Worm (Caenorhabditis elegans) whole organism, late embryonic: ENCODE measurements around the gene idpp-11.
A peak's percentile ranks its signal among the peaks of the same experiment; 100 is the strongest.

ENCODE experiments used
- C08G9.2 ChIP-seq: sonication (generic microtip); optimal IDR thresholded peaks from 2 replicates; lab custom pipeline; 2016; ENCODE audit warnings: mild to moderate bottlenecking, missing genetic modification characterization, moderate library complexity, missing compliant biosample characterization
- C38D4.7 ChIP-seq: fragments of 200-800 bp; sonication (Bioruptor generic); optimal IDR thresholded peaks from 2 replicates; lab custom pipeline; 2018; ENCODE audit warnings: mild to moderate bottlenecking, missing genetic modification characterization, moderate library complexity, missing compliant biosample characterization
- K02D7.2 ChIP-seq: sonication (generic microtip); optimal IDR thresholded peaks from 2 replicates; lab custom pipeline; 2017; ENCODE audit warnings: mild to moderate bottlenecking, missing genetic modification characterization, missing compliant biosample characterization
- T23F11.4 ChIP-seq: fragments of 200-800 bp; sonication (Bioruptor generic); optimal IDR thresholded peaks from 2 replicates; lab custom pipeline; 2018; ENCODE audit warnings: mild to moderate bottlenecking, missing genetic modification characterization, missing compliant biosample characterization
- Y22D7AL.16 ChIP-seq: sonication (generic microtip); optimal IDR thresholded peaks from 2 replicates; lab custom pipeline; 2016; ENCODE audit warnings: missing genetic modification characterization, missing compliant biosample characterization
- ama-1 ChIP-seq: fragments of 150-350 bp; optimal IDR thresholded peaks from 2 replicates; lab custom pipeline; 2014
- ceh-19 ChIP-seq: fragments of 200-800 bp; sonication (Bioruptor generic); optimal IDR thresholded peaks from 2 replicates; lab custom pipeline; 2018; ENCODE audit warnings: mild to moderate bottlenecking, missing genetic modification characterization, missing compliant biosample characterization
- ceh-30 ChIP-seq: fragments of 150-350 bp; optimal IDR thresholded peaks from 2 replicates; lab custom pipeline; 2014; ENCODE audit warnings: missing biosample characterization, missing genetic modification characterization
- ceh-31 ChIP-seq: sonication (generic microtip); optimal IDR thresholded peaks from 2 replicates; lab custom pipeline; 2016; ENCODE audit warnings: missing genetic modification characterization, missing compliant biosample characterization
- ceh-48 ChIP-seq: sonication (generic microtip); optimal IDR thresholded peaks from 2 replicates; lab custom pipeline; 2016; ENCODE audit warnings: missing genetic modification characterization, inconsistent platforms, missing compliant biosample characterization
- ceh-6 ChIP-seq: fragments of 200-800 bp; sonication (Bioruptor generic); optimal IDR thresholded peaks from 2 replicates; lab custom pipeline; 2018; ENCODE audit warnings: mild to moderate bottlenecking, missing genetic modification characterization, missing compliant biosample characterization
- elt-2 ChIP-seq: sonication (generic microtip); optimal IDR thresholded peaks from 2 replicates; lab custom pipeline; 2016; ENCODE audit warnings: missing genetic modification reagents, missing genetic modification characterization, missing compliant biosample characterization
- elt-4 ChIP-seq: sonication (generic microtip); optimal IDR thresholded peaks from 2 replicates; lab custom pipeline; 2016; ENCODE audit warnings: missing genetic modification characterization, missing compliant biosample characterization
- ets-4 ChIP-seq: sonication (generic microtip); optimal IDR thresholded peaks from 2 replicates; lab custom pipeline; 2016; ENCODE audit warnings: missing genetic modification characterization, missing compliant biosample characterization
- hlh-15 ChIP-seq: sonication (generic microtip); optimal IDR thresholded peaks from 2 replicates; lab custom pipeline; 2016; ENCODE audit warnings: missing genetic modification characterization, missing compliant biosample characterization
- hlh-8 ChIP-seq: sonication (generic microtip); optimal IDR thresholded peaks from 2 replicates; lab custom pipeline; 2016; ENCODE audit warnings: missing genotype, missing genetic modification characterization, missing compliant biosample characterization
- lin-11 ChIP-seq: fragments of 200-800 bp; sonication (Bioruptor generic); optimal IDR thresholded peaks from 2 replicates; lab custom pipeline; 2018; ENCODE audit warnings: mild to moderate bottlenecking, missing genetic modification characterization, missing compliant biosample characterization
- madf-2 ChIP-seq: sonication (generic microtip); optimal IDR thresholded peaks from 2 replicates; lab custom pipeline; 2017; ENCODE audit warnings: missing genetic modification characterization, missing compliant biosample characterization
- mec-3 ChIP-seq: sonication (generic microtip); optimal IDR thresholded peaks from 2 replicates; lab custom pipeline; 2016; ENCODE audit warnings: borderline replicate concordance, missing genetic modification characterization, missing compliant biosample characterization
- nhr-232 ChIP-seq: sonication (generic microtip); optimal IDR thresholded peaks from 2 replicates; lab custom pipeline; 2016; ENCODE audit warnings: missing genetic modification characterization, missing compliant biosample characterization
- pag-3 ChIP-seq: sonication (generic microtip); optimal IDR thresholded peaks from 2 replicates; lab custom pipeline; 2016; ENCODE audit warnings: missing compliant biosample characterization, missing genetic modification characterization, borderline replicate concordance
- pat-9 ChIP-seq: fragments of 200-800 bp; sonication (Bioruptor generic); optimal IDR thresholded peaks from 2 replicates; lab custom pipeline; 2018; ENCODE audit warnings: mild to moderate bottlenecking, missing genetic modification characterization, moderate library complexity, missing compliant biosample characterization
- pax-1 ChIP-seq: fragments of 150-350 bp; optimal IDR thresholded peaks from 2 replicates; lab custom pipeline; 2014; ENCODE audit warnings: missing biosample characterization, missing genetic modification characterization
- pha-2 ChIP-seq: sonication (generic microtip); optimal IDR thresholded peaks from 2 replicates; lab custom pipeline; 2017; ENCODE audit warnings: mild to moderate bottlenecking, missing genetic modification characterization, missing compliant biosample characterization
- pha-4 ChIP-seq: fragments of 150-350 bp; optimal IDR thresholded peaks from 2 replicates; lab custom pipeline; 2018; ENCODE audit warnings: missing biosample characterization, missing genetic modification reagents, missing genetic modification characterization
- pqm-1 ChIP-seq: sonication (generic microtip); optimal IDR thresholded peaks from 2 replicates; lab custom pipeline; 2016; ENCODE audit warnings: missing genetic modification characterization, missing compliant biosample characterization
- ref-2 ChIP-seq: sonication (generic microtip); optimal IDR thresholded peaks from 2 replicates; lab custom pipeline; 2016; ENCODE audit warnings: missing genetic modification characterization, missing compliant biosample characterization
- rnt-1 ChIP-seq: sonication (generic microtip); optimal IDR thresholded peaks from 2 replicates; lab custom pipeline; 2016; ENCODE audit warnings: missing genetic modification characterization, missing compliant biosample characterization
- sdc-2 ChIP-seq: sonication (generic microtip); optimal IDR thresholded peaks from 2 replicates; lab custom pipeline; 2016; ENCODE audit warnings: missing genotype, missing genetic modification characterization, missing compliant biosample characterization
- sox-4 ChIP-seq: sonication (generic microtip); optimal IDR thresholded peaks from 2 replicates; lab custom pipeline; 2017; ENCODE audit warnings: mild to moderate bottlenecking, missing genetic modification characterization, inconsistent platforms, missing compliant biosample characterization
- syd-9 ChIP-seq: sonication (generic microtip); optimal IDR thresholded peaks from 2 replicates; lab custom pipeline; 2016; ENCODE audit warnings: mild to moderate bottlenecking, missing genetic modification characterization, moderate library complexity, missing compliant biosample characterization
- tbx-2 ChIP-seq: sonication (generic microtip); optimal IDR thresholded peaks from 2 replicates; lab custom pipeline; 2016; ENCODE audit warnings: missing genetic modification characterization, missing compliant biosample characterization
- tbx-7 ChIP-seq: sonication (generic microtip); optimal IDR thresholded peaks from 2 replicates; lab custom pipeline; 2016; ENCODE audit warnings: missing genotype, missing genetic modification characterization, missing compliant biosample characterization
- ttx-3 ChIP-seq: sonication (generic microtip); optimal IDR thresholded peaks from 2 replicates; lab custom pipeline; 2016; ENCODE audit warnings: missing genetic modification reagents, missing genetic modification characterization, missing compliant biosample characterization
- unc-3 ChIP-seq, 2 experiments: fragments of 200-800 bp in 1 of 2; sonication (Bioruptor generic) in 1 of 2; sonication (generic microtip) in 1 of 2; conservative IDR thresholded peaks in 1 of 2; optimal IDR thresholded peaks in 1 of 2; 2 replicates each; pipeline versions ENCODE4 v1.3.6 to Lab custom; 2016 to 2022; ENCODE audit warnings: missing compliant biosample characterization in 2 of 2, missing genetic modification characterization in 2 of 2, missing genetic modification reagents in 1 of 2
- unc-42 ChIP-seq: sonication (generic microtip); optimal IDR thresholded peaks from 2 replicates; lab custom pipeline; 2016; ENCODE audit warnings: missing genotype, missing genetic modification characterization, missing compliant biosample characterization

Gene idpp-11

ce11 chrX:7809352-7810196 lies 32.8 kb upstream of the idpp-11 start (continued):
- TF ChIP-seq ceh-31 (peak; percentile 64), ceh-30 (tag; lab: Kevin White, UChicago) (peak; percentile 64), ets-4 (no peak), pax-1 (no peak), pag-3 (tag; lab: Kevin White, UChicago) (no peak), ceh-48 (no peak), rnt-1 (peak; percentile 30), ceh-19 (GFP tag; lab: Kevin White, UChicago) (peak; percentile 48), tbx-2 (tag; lab: Kevin White, UChicago) (peak; percentile 73), ceh-6 (no peak), sox-4 (tag; lab: Kevin White, UChicago) (no peak), unc-42 (peak; percentile 34)

ce11 chrX:7810991-7811390 lies 31.4 kb upstream of the idpp-11 start:
- TF ChIP-seq hlh-15 (tag; lab: Kevin White, UChicago) = no peak
- TF ChIP-seq unc-3 (GFP tag; conservative IDR thresholded peaks at IDR 0.05; lab: Robert Waterston, UW) = no peak
- TF ChIP-seq unc-3 (tag; optimal IDR thresholded peaks at IDR 0.05; lab: Kevin White, UChicago) = no peak
- no peak for TF ChIP-seq syd-9 (tag; lab: Kevin White, UChicago)
- TF ChIP-seq lin-11 (tag; lab: Kevin White, UChicago) = no peak
- TF ChIP-seq Y22D7AL.16 (tag; lab: Kevin White, UChicago) = no peak

ce11 chrX:7814747-7815146 lies 27.6 kb upstream of the idpp-11 start:
- TF ChIP-seq elt-2 = peak; percentile 50
- no peak for TF ChIP-seq tbx-7 (tag; lab: Kevin White, UChicago)
- no peak for TF ChIP-seq sox-4 (tag; lab: Kevin White, UChicago)
- no peak for TF ChIP-seq nhr-232
- TF ChIP-seq, all 69 proteins: peak for 1

- TF ChIP-seq K02D7.2 (no peak), pqm-1 (tag; lab: Kevin White, UChicago) (no peak), pha-2 (tag; lab: Kevin White, UChicago) (no peak), T23F11.4 (GFP tag; lab: Kevin White, UChicago) (no peak), C08G9.2 (tag; lab: Kevin White, UChicago) (no peak), tbx-7 (tag; lab: Kevin White, UChicago) (no peak), pat-9 (tag; lab: Kevin White, UChicago) (no peak), nhr-232 (no peak), pha-4 (tag; lab: Kevin White, UChicago) (no peak), mec-3 (tag; lab: Kevin White, UChicago) (no peak), hlh-8 (no peak), ceh-19 (GFP tag; lab: Kevin White, UChicago) (no peak), madf-2 (no peak), ceh-48 (no peak)
These were observed 27.1 kb upstream of the idpp-11 start for ce11 chrX:7815230-7815629.

ce11 chrX:7816434-7816974 lies 25.8 kb upstream of the idpp-11 start, which contains the start of the genes sek-1 and R03G5.6:
TSS of gene sek-1 (plus strand) at chrX:7816734.
TSS of gene R03G5.6 (minus strand) at chrX:7816924.
- no peak for TF ChIP-seq C38D4.7 (GFP tag; lab: Kevin White, UChicago)
- no peak for TF ChIP-seq ama-1 (lab: Kevin White, UChicago)
- TF ChIP-seq ceh-48 = no peak
- no peak for TF ChIP-seq elt-4 (tag; lab: Kevin White, UChicago)
- TF ChIP-seq sdc-2 (tag; lab: Kevin White, UChicago) = no peak
- TF ChIP-seq ref-2 (tag; lab: Kevin White, UChicago) = no peak
- no peak for TF ChIP-seq pag-3 (tag; lab: Kevin White, UChicago)
- no peak for TF ChIP-seq syd-9 (tag; lab: Kevin White, UChicago)
- TF ChIP-seq C08G9.2 (tag; lab: Kevin White, UChicago) = no peak
- no peak for TF ChIP-seq ttx-3 (tag; lab: Kevin White, UChicago)
- TF ChIP-seq pat-9 (tag; lab: Kevin White, UChicago) = no peak
- no peak for TF ChIP-seq pha-2 (tag; lab: Kevin White, UChicago)
- no peak for TF ChIP-seq elt-2
- TF ChIP-seq, all 69 proteins: peak for 0
